Fruit fly (Drosophila melanogaster) whole organism, embryonic: ENCODE results near the gene Muc26B.
A peak's percentile ranks its signal among the peaks of the same experiment; 100 is the strongest.

Experiments used
- CG1024 ChIP-seq: fragments of 200-800 bp; sonication (Bioruptor generic); IDR thresholded peaks from 2 replicates; pipeline ENCODE4 v1.3.6; 2022; ENCODE audit warnings: missing biosample characterization, missing genetic modification characterization
- CG10543 ChIP-seq: fragments of 200-800 bp; sonication (Bioruptor generic); optimal IDR thresholded peaks from 3 replicates; lab custom pipeline; 2017; ENCODE audit warnings: missing biosample characterization, mild to moderate bottlenecking, missing genetic modification characterization, moderate library complexity
- CG10565 ChIP-seq: fragments of 200-800 bp; sonication (Bioruptor generic); optimal IDR thresholded peaks from 3 replicates; lab custom pipeline; 2016; ENCODE audit warnings: missing biosample characterization, mild to moderate bottlenecking, missing genetic modification characterization
- CG11456 ChIP-seq: fragments of 200-800 bp; sonication (Bioruptor generic); IDR thresholded peaks from 3 replicates; pipeline ENCODE4 v1.3.6; 2022; ENCODE audit warnings: missing biosample characterization, missing genetic modification characterization
- CG11695 ChIP-seq: fragments of 200-800 bp; sonication (Bioruptor generic); IDR thresholded peaks from 3 replicates; pipeline ENCODE4 v1.3.6; 2022; ENCODE audit warnings: missing biosample characterization, missing genetic modification characterization
- CG14050 ChIP-seq: fragments of 200-800 bp; sonication (Bioruptor generic); IDR thresholded peaks from 3 replicates; pipeline ENCODE4 v1.3.6; 2022; ENCODE audit warnings: missing biosample characterization, missing genetic modification characterization
- CG1602 ChIP-seq: fragments of 200-800 bp; sonication (Bioruptor generic); optimal IDR thresholded peaks from 3 replicates; lab custom pipeline; 2016; ENCODE audit warnings: missing biosample characterization, missing genetic modification characterization
- CG16863 ChIP-seq: fragments of 200-800 bp; sonication (Bioruptor generic); optimal IDR thresholded peaks from 3 replicates; lab custom pipeline; 2016; ENCODE audit warnings: missing biosample characterization, missing genetic modification characterization
- CG18476 ChIP-seq: fragments of 200-800 bp; sonication (Bioruptor generic); optimal IDR thresholded peaks from 2 replicates; lab custom pipeline; 2016; ENCODE audit warnings: missing biosample characterization, mild to moderate bottlenecking, missing genetic modification characterization
- CG30403 ChIP-seq: fragments of 200-800 bp; sonication (Bioruptor generic); optimal IDR thresholded peaks from 3 replicates; lab custom pipeline; 2016; ENCODE audit warnings: missing biosample characterization, missing genetic modification characterization
- CG3065 ChIP-seq: fragments of 200-800 bp; sonication (Bioruptor generic); optimal IDR thresholded peaks from 2 replicates; lab custom pipeline; 2016; ENCODE audit warnings: missing biosample characterization, missing genetic modification characterization
- CG31224 ChIP-seq: fragments of 200-800 bp; sonication (Bioruptor generic); IDR thresholded peaks from 2 replicates; pipeline ENCODE4 v1.3.6; 2022; ENCODE audit warnings: missing biosample characterization, missing genetic modification characterization
- CG34224 ChIP-seq: fragments of 200-800 bp; sonication (Bioruptor generic); IDR thresholded peaks from 3 replicates; pipeline ENCODE4 v1.3.6; 2022; ENCODE audit warnings: missing biosample characterization, missing genetic modification characterization; ENCODE audit not compliant: partially characterized antibody
- CG4617 ChIP-seq: fragments of 200-800 bp; sonication (Bioruptor generic); optimal IDR thresholded peaks from 3 replicates; lab custom pipeline; 2016; ENCODE audit warnings: missing biosample characterization, missing genetic modification characterization, borderline replicate concordance
- CG6654 ChIP-seq: fragments of 200-800 bp; sonication (Bioruptor generic); optimal IDR thresholded peaks from 2 replicates; lab custom pipeline; 2017; ENCODE audit warnings: missing biosample characterization, mild to moderate bottlenecking, missing genetic modification characterization
- CG7839 ChIP-seq: fragments of 200-800 bp; sonication (Bioruptor generic); optimal IDR thresholded peaks from 3 replicates; lab custom pipeline; 2018; ENCODE audit warnings: missing biosample characterization, mild to moderate bottlenecking, missing genetic modification characterization, moderate library complexity
- CG9797 ChIP-seq: fragments of 200-800 bp; sonication (Bioruptor generic); optimal IDR thresholded peaks from 3 replicates; lab custom pipeline; 2018; ENCODE audit warnings: missing biosample characterization, mild to moderate bottlenecking, missing genetic modification characterization
- CG9932 ChIP-seq: fragments of 200-800 bp; sonication (Bioruptor generic); IDR thresholded peaks from 2 replicates; pipeline ENCODE4 v1.3.6; 2022; ENCODE audit warnings: missing biosample characterization, missing genetic modification characterization
- CTCF ChIP-seq: fragments of 200-800 bp; sonication (Bioruptor generic); optimal IDR thresholded peaks from 2 replicates; lab custom pipeline; 2017; ENCODE audit warnings: missing biosample characterization, mild to moderate bottlenecking, missing genetic modification characterization, moderate library complexity
- Drgx ChIP-seq: fragments of 200-800 bp; sonication (Bioruptor generic); IDR thresholded peaks from 2 replicates; pipeline ENCODE4 v1.3.6; 2022; ENCODE audit warnings: missing biosample characterization, missing genetic modification characterization
- Eip74EF ChIP-seq, 2 experiments: fragments of 200-800 bp in 1 of 2; fragments of >200 bp in 1 of 2; sonication (Bioruptor generic) in 1 of 2; optimal IDR thresholded peaks; 2 replicates each; lab custom pipeline; 2017 to 2019; ENCODE audit warnings: missing biosample characterization in 2 of 2, missing genetic modification characterization in 2 of 2, mild to moderate bottlenecking in 1 of 2, moderate library complexity in 1 of 2
- Fer3 ChIP-seq: fragments of 200-800 bp; sonication (Bioruptor generic); optimal IDR thresholded peaks from 2 replicates; lab custom pipeline; 2018; ENCODE audit warnings: missing biosample characterization, mild to moderate bottlenecking, missing genetic modification characterization, moderate library complexity
- HmgD ChIP-seq: fragments of 200-800 bp; sonication (Bioruptor generic); optimal IDR thresholded peaks from 3 replicates; lab custom pipeline; 2016; ENCODE audit warnings: missing biosample characterization, missing genetic modification characterization
- Hr39 ChIP-seq: fragments of >200 bp; optimal IDR thresholded peaks from 2 replicates; lab custom pipeline; 2017
- Optix ChIP-seq: fragments of 200-800 bp; sonication (Bioruptor generic); IDR thresholded peaks from 3 replicates; pipeline ENCODE4 v1.3.6; 2022; ENCODE audit warnings: missing biosample characterization, missing genetic modification characterization
- PHDP ChIP-seq: fragments of 200-800 bp; sonication (Bioruptor generic); optimal IDR thresholded peaks from 3 replicates; lab custom pipeline; 2018; ENCODE audit warnings: missing biosample characterization, mild to moderate bottlenecking, missing genetic modification characterization, moderate library complexity
- Pdp1 ChIP-seq, 2 experiments: fragments of 200-800 bp; sonication (Bioruptor generic); optimal IDR thresholded peaks; 3 replicates each; lab custom pipeline; 2016; ENCODE audit warnings: missing biosample characterization in 2 of 2, missing genetic modification characterization in 2 of 2, mild to moderate bottlenecking in 1 of 2, moderate library complexity in 1 of 2
- Poxn ChIP-seq: fragments of 200-800 bp; sonication (Bioruptor generic); IDR thresholded peaks from 2 replicates; pipeline ENCODE4 v1.3.6; 2022; ENCODE audit warnings: missing biosample characterization, missing genetic modification characterization
- ato ChIP-seq: fragments of 200-800 bp; sonication (Bioruptor generic); IDR thresholded peaks from 2 replicates; pipeline ENCODE4 v1.3.6; 2022; ENCODE audit warnings: missing biosample characterization, missing genetic modification characterization; ENCODE audit not compliant: partially characterized antibody
- bab2 ChIP-seq: fragments of 200-800 bp; sonication (Bioruptor generic); optimal IDR thresholded peaks from 2 replicates; lab custom pipeline; 2016; ENCODE audit warnings: missing biosample characterization, missing genetic modification characterization
- br ChIP-seq: fragments of >200 bp; optimal IDR thresholded peaks from 2 replicates; lab custom pipeline; 2017
- caup ChIP-seq: fragments of 200-800 bp; sonication (Bioruptor generic); optimal IDR thresholded peaks from 3 replicates; lab custom pipeline; 2017; ENCODE audit warnings: missing biosample characterization, mild to moderate bottlenecking, missing genetic modification characterization, moderate library complexity; ENCODE audit not compliant: severe bottlenecking
- corto ChIP-seq: fragments of 200-800 bp; sonication (Bioruptor generic); optimal IDR thresholded peaks from 2 replicates; lab custom pipeline; 2016; ENCODE audit warnings: missing biosample characterization, mild to moderate bottlenecking, missing genetic modification characterization, moderate library complexity
- dan ChIP-seq: fragments of 200-800 bp; sonication (Bioruptor generic); IDR thresholded peaks from 2 replicates; pipeline ENCODE4 v1.3.6; 2022; ENCODE audit warnings: missing biosample characterization, missing genetic modification characterization
- dati ChIP-seq: fragments of 200-800 bp; sonication (Bioruptor generic); IDR thresholded peaks from 2 replicates; pipeline ENCODE4 v1.3.6; 2022; ENCODE audit warnings: missing biosample characterization, missing genetic modification characterization
- dimm ChIP-seq: fragments of 200-800 bp; sonication (Bioruptor generic); IDR thresholded peaks from 2 replicates; pipeline ENCODE4 v1.3.6; 2022; ENCODE audit warnings: missing biosample characterization, missing genetic modification characterization
- disco-r ChIP-seq: fragments of 200-800 bp; sonication (Bioruptor generic); optimal IDR thresholded peaks from 2 replicates; lab custom pipeline; 2016; ENCODE audit warnings: missing biosample characterization, missing genetic modification characterization
- dpn ChIP-seq, 2 experiments: fragments of 200-800 bp; sonication (Bioruptor generic); optimal IDR thresholded peaks; 3 replicates each; lab custom pipeline; 2016; ENCODE audit warnings: missing biosample characterization in 2 of 2, missing genetic modification characterization in 2 of 2
- fru ChIP-seq: fragments of >200 bp; optimal IDR thresholded peaks from 2 replicates; lab custom pipeline; 2017
- gt ChIP-seq: fragments of 200-800 bp; sonication (Bioruptor generic); IDR thresholded peaks from 2 replicates; pipeline ENCODE4 v1.3.6; 2022; ENCODE audit warnings: missing biosample characterization, missing genetic modification characterization
- jing ChIP-seq: fragments of 200-800 bp; sonication (Bioruptor generic); optimal IDR thresholded peaks from 2 replicates; lab custom pipeline; 2018; ENCODE audit warnings: missing biosample characterization, mild to moderate bottlenecking, missing genetic modification characterization
- ken ChIP-seq: fragments of 200-800 bp; sonication (Bioruptor generic); IDR thresholded peaks from 3 replicates; pipeline ENCODE4 v1.3.6; 2022; ENCODE audit warnings: missing biosample characterization, missing genetic modification characterization
- knrl ChIP-seq: fragments of 200-800 bp; sonication (Bioruptor generic); IDR thresholded peaks from 3 replicates; pipeline ENCODE4 v1.3.6; 2022; ENCODE audit warnings: missing biosample characterization, missing genetic modification characterization; ENCODE audit not compliant: partially characterized antibody
- lola ChIP-seq, 3 experiments: fragments of >200 bp in 2 of 3; fragments of 200-800 bp in 1 of 3; sonication (Bioruptor generic) in 1 of 3; optimal IDR thresholded peaks; 2 replicates each; lab custom pipeline; 2017 to 2019; ENCODE audit warnings: missing biosample characterization in 3 of 3, missing genetic modification characterization in 3 of 3, mild to moderate bottlenecking in 1 of 3, moderate library complexity in 1 of 3
- salm ChIP-seq: fragments of 200-800 bp; sonication (Bioruptor generic); optimal IDR thresholded peaks from 2 replicates; lab custom pipeline; 2018; ENCODE audit warnings: missing biosample characterization, mild to moderate bottlenecking, missing genetic modification characterization
- scrt ChIP-seq: fragments of 200-800 bp; sonication (Bioruptor generic); optimal IDR thresholded peaks from 2 replicates; lab custom pipeline; 2018; ENCODE audit warnings: missing biosample characterization, mild to moderate bottlenecking, missing genetic modification characterization, moderate library complexity
- sug ChIP-seq: fragments of 200-800 bp; optimal IDR thresholded peaks from 2 replicates; lab custom pipeline; 2019; ENCODE audit warnings: missing biosample characterization, mild to moderate bottlenecking, missing genetic modification characterization, moderate library complexity
- tx ChIP-seq: fragments of 200-800 bp; sonication (Bioruptor generic); optimal IDR thresholded peaks from 2 replicates; lab custom pipeline; 2016; ENCODE audit warnings: missing biosample characterization, missing genetic modification characterization
- vfl ChIP-seq: fragments of 200-800 bp; sonication (Bioruptor generic); optimal IDR thresholded peaks from 2 replicates; lab custom pipeline; 2016; ENCODE audit warnings: missing biosample characterization, missing genetic modification characterization
- yki ChIP-seq: fragments of >200 bp; optimal IDR thresholded peaks from 3 replicates; lab custom pipeline; 2018
- z ChIP-seq: fragments of 200-800 bp; sonication (Bioruptor generic); IDR thresholded peaks from 3 replicates; pipeline ENCODE4 v1.3.6; 2022; ENCODE audit warnings: missing biosample characterization, missing genetic modification characterization

The Muc26B gene

DNA sequence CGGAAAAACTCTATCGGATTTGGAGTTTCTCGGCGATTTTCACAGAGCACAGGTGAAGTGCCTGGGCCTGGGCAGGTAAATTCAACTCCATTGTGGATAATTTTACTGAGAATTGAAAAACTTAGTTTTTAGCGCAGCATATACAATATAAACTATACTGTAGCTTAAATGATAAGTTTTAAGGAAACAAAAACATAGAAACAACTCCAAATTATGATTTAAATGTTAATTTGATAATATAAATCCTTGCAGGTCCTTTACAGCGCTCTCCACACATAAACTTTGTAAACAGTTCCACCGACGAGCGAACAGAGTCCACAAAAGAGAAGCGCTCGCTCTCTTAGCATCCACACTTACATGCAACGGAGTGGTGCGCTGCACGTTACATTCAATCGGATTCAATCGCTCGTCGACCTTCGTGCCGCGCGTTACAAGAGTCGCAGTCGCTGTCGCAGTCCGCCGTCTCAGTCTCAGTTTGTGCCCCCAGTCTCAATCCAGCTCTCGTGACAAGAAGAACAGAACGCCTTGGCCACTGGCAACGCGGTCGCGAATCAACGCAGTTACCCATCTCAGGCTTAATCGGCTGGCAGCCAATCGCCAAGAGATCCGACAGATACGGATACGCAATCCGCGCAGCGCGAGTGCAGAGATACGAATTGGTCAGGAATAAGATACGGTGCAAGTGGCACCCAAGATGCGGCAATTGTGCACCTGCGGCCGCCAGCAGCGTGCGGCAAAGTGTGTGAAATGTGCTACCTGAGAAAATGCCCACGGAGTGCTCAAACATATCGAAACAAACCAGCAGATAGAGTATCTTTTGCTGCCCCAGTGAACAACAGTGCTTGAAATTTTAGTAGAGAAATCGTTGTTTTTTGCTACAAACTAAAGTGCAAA, 27.2 kb downstream of the Muc26B start, which contains the start of gene smal (continued):
- TF ChIP-seq Eip74EF (GFP tag; optimal IDR thresholded peaks at IDR 0.05; lab: Kevin White, UChicago), result no peak
- peak; percentile 2 for TF ChIP-seq PHDP (tag; lab: Kevin White, UChicago)
- no peak for TF ChIP-seq CG6654 (GFP tag; lab: Kevin White, UChicago)
- peak; percentile 23 for TF ChIP-seq jing
- TF ChIP-seq CTCF (GFP tag; lab: Kevin White, UChicago), result no peak
- TF ChIP-seq caup (GFP tag; lab: Kevin White, UChicago), result peak; percentile 33
- no peak for TF ChIP-seq CG14050 (GFP tag; lab: Robert Waterston, UW)
- TF ChIP-seq CG30403 (GFP tag; lab: Kevin White, UChicago), result no peak
- no peak for TF ChIP-seq bab2
- TF ChIP-seq ato (GFP tag; lab: Robert Waterston, UW), result no peak
- no peak for TF ChIP-seq lola (GFP tag; optimal IDR thresholded peaks at IDR 0.05; lab: Kevin White, UChicago)
- no peak for TF ChIP-seq CG9797 (GFP tag; lab: Kevin White, UChicago)
- no peak for TF ChIP-seq CG10565
- TF ChIP-seq Fer3 (tag; lab: Kevin White, UChicago), result no peak
- 0 out of 3 replicates have a peak, but pooled peaks have one; percentile 17 for TF ChIP-seq CG11456 (GFP tag; lab: Robert Waterston, UW)
- no peak for TF ChIP-seq z (GFP tag; lab: Robert Waterston, UW)
- no peak for TF ChIP-seq Poxn
- no peak for TF ChIP-seq CG4617 (GFP tag; lab: Kevin White, UChicago)
- TF ChIP-seq Optix (GFP tag; lab: Robert Waterston, UW), result no peak
- no peak for TF ChIP-seq CG1602 (GFP tag; lab: Kevin White, UChicago)
- no peak for TF ChIP-seq Drgx (GFP tag; lab: Robert Waterston, UW)
- TF ChIP-seq Hr39 (lab: Kevin White, UChicago), result no peak
- no peak for TF ChIP-seq dan (GFP tag; lab: Robert Waterston, UW)
- no peak for TF ChIP-seq CG3065 (GFP tag; lab: Kevin White, UChicago)
- peak; percentile 27 for TF ChIP-seq scrt
- peak in 1 of 2 experiments; percentile 36 for TF ChIP-seq Pdp1 (GFP tag; optimal IDR thresholded peaks at IDR 0.05; lab: Kevin White, UChicago)
- TF ChIP-seq dpn (GFP tag; optimal IDR thresholded peaks at IDR 0.05; lab: Kevin White, UChicago), result no peak
- no peak for TF ChIP-seq salm
- TF ChIP-seq tx, result no peak
- TF ChIP-seq HmgD (GFP tag; lab: Kevin White, UChicago), result no peak
- TF ChIP-seq CG1024 (GFP tag; lab: Robert Waterston, UW), result no peak
- peak; percentile 35 for TF ChIP-seq CG10543 (GFP tag; lab: Kevin White, UChicago)
- no peak for TF ChIP-seq CG9932 (GFP tag; lab: Robert Waterston, UW)
- TF ChIP-seq br (lab: Kevin White, UChicago), result no peak
- TF ChIP-seq CG34224 (GFP tag; lab: Robert Waterston, UW), result 0 out of 3 replicates have a peak, but pooled peaks have one; percentile 34
- TF ChIP-seq dimm (GFP tag; lab: Robert Waterston, UW), result no peak
- TF ChIP-seq knrl (GFP tag; lab: Robert Waterston, UW), result 0 out of 3 replicates have a peak, but pooled peaks have one; percentile 30
- no peak for TF ChIP-seq fru (lab: Kevin White, UChicago)
- no peak for TF ChIP-seq dati (GFP tag; lab: Robert Waterston, UW)
- no peak for TF ChIP-seq CG31224 (GFP tag; lab: Robert Waterston, UW)
- TF ChIP-seq CG18476, result no peak
- TF ChIP-seq CG11695, result no peak
- no peak for TF ChIP-seq CG7839 (tag; lab: Kevin White, UChicago)
- no peak for TF ChIP-seq corto (GFP tag; lab: Kevin White, UChicago)
- TF ChIP-seq sug, result no peak
- no peak for TF ChIP-seq gt
- no peak for TF ChIP-seq CG16863
- no peak for TF ChIP-seq ken (GFP tag; lab: Robert Waterston, UW)
- no peak for TF ChIP-seq yki (lab: Kevin White, UChicago)
- TF ChIP-seq disco-r, result no peak
- TF ChIP-seq vfl, result no peak
